Worm (Caenorhabditis elegans) whole organism, L2 larva: ENCODE measurements around the gene ZC513.2.

ENCODE experiments used
- C34F6.9 ChIP-seq: fragments of 150-350 bp; optimal IDR thresholded peaks from 2 replicates; lab custom pipeline; 2014; ENCODE audit warnings: missing biosample characterization, missing genetic modification characterization
- Y55F3AM.14 ChIP-seq: fragments of 200-800 bp; sonication (Bioruptor generic); optimal IDR thresholded peaks from 2 replicates; lab custom pipeline; 2018; ENCODE audit warnings: mild to moderate bottlenecking, missing genetic modification characterization, missing compliant biosample characterization
- ZK546.5 ChIP-seq: sonication (generic microtip); optimal IDR thresholded peaks from 2 replicates; lab custom pipeline; 2017; ENCODE audit warnings: missing biosample characterization, missing genetic modification characterization
- ceh-16 ChIP-seq: fragments of 150-350 bp; optimal IDR thresholded peaks from 2 replicates; lab custom pipeline; 2014; ENCODE audit warnings: missing biosample characterization, missing genetic modification characterization
- ceh-82 ChIP-seq: fragments of 150-350 bp; optimal IDR thresholded peaks from 2 replicates; lab custom pipeline; 2014; ENCODE audit warnings: missing biosample characterization, missing genetic modification characterization
- crh-2 ChIP-seq: sonication (generic microtip); optimal IDR thresholded peaks from 2 replicates; lab custom pipeline; 2017; ENCODE audit warnings: missing biosample characterization, missing genetic modification characterization
- elt-1 ChIP-seq: fragments of 150-350 bp; optimal IDR thresholded peaks from 2 replicates; lab custom pipeline; 2014; ENCODE audit warnings: missing biosample characterization, missing genetic modification characterization
- elt-3 ChIP-seq: sonication (generic microtip); optimal IDR thresholded peaks from 2 replicates; lab custom pipeline; 2017; ENCODE audit warnings: missing biosample characterization, missing genetic modification characterization
- fos-1 ChIP-seq: fragments of 150-350 bp; optimal IDR thresholded peaks from 2 replicates; lab custom pipeline; 2014; ENCODE audit warnings: missing biosample characterization, missing genetic modification characterization
- gmeb-1 ChIP-seq: fragments of 150-350 bp; optimal IDR thresholded peaks from 2 replicates; lab custom pipeline; 2014; ENCODE audit warnings: missing biosample characterization, missing genetic modification characterization
- lin-11 ChIP-seq: fragments of 150-350 bp; sonication (generic microtip); optimal IDR thresholded peaks from 2 replicates; lab custom pipeline; 2014; ENCODE audit warnings: missing biosample characterization, missing genetic modification characterization, inconsistent platforms, mixed read lengths
- lin-39 ChIP-seq: fragments of 150-350 bp; optimal IDR thresholded peaks from 2 replicates; lab custom pipeline; 2014; ENCODE audit warnings: missing biosample characterization, missing genetic modification reagents, missing genetic modification characterization
- lsy-2 ChIP-seq, 2 experiments: fragments of 150-350 bp in 1 of 2; sonication (generic microtip) in 1 of 2; optimal IDR thresholded peaks; 2 replicates each; lab custom pipeline; 2014 to 2017; ENCODE audit warnings: missing biosample characterization in 2 of 2, missing genetic modification characterization in 2 of 2
- nhr-11 ChIP-seq: fragments of 150-350 bp; optimal IDR thresholded peaks from 2 replicates; lab custom pipeline; 2014; ENCODE audit warnings: missing biosample characterization, missing genetic modification characterization
- nhr-129 ChIP-seq: fragments of 150-350 bp; optimal IDR thresholded peaks from 2 replicates; lab custom pipeline; 2014; ENCODE audit warnings: missing biosample characterization, missing genetic modification characterization
- nhr-23 ChIP-seq: fragments of 150-350 bp; optimal IDR thresholded peaks from 2 replicates; lab custom pipeline; 2014; ENCODE audit warnings: missing biosample characterization, missing genetic modification reagents, missing genetic modification characterization
- nhr-6 ChIP-seq: fragments of 150-350 bp; optimal IDR thresholded peaks from 2 replicates; lab custom pipeline; 2014; ENCODE audit warnings: missing biosample characterization, missing genetic modification characterization
- peb-1 ChIP-seq: fragments of 150-350 bp; optimal IDR thresholded peaks from 2 replicates; lab custom pipeline; 2014; ENCODE audit warnings: missing biosample characterization, missing genetic modification characterization
- sem-4 ChIP-seq: fragments of 150-350 bp; optimal IDR thresholded peaks from 2 replicates; lab custom pipeline; 2014; ENCODE audit warnings: missing biosample characterization, missing genetic modification reagents, missing genetic modification characterization
- skn-1 ChIP-seq: sonication (generic microtip); optimal IDR thresholded peaks from 2 replicates; lab custom pipeline; 2017; ENCODE audit warnings: missing biosample characterization, missing genetic modification characterization
- sma-9 ChIP-seq, 2 experiments: fragments of 150-350 bp in 1 of 2; sonication (generic microtip) in 1 of 2; optimal IDR thresholded peaks; 2 replicates each; lab custom pipeline; 2014 to 2016; ENCODE audit warnings: missing genetic modification characterization in 2 of 2, mild to moderate bottlenecking in 1 of 2, missing biosample characterization in 1 of 2, missing compliant biosample characterization in 1 of 2, missing genetic modification reagents in 1 of 2, moderate library complexity in 1 of 2
- snpc-4 ChIP-seq: fragments of 150-350 bp; optimal IDR thresholded peaks from 2 replicates; lab custom pipeline; 2014; ENCODE audit warnings: missing biosample characterization, missing genetic modification characterization
- unc-39 ChIP-seq: fragments of 150-350 bp; optimal IDR thresholded peaks from 2 replicates; lab custom pipeline; 2014; ENCODE audit warnings: missing biosample characterization, missing genetic modification characterization
- unc-55 ChIP-seq: fragments of 150-350 bp; sonication (generic microtip); optimal IDR thresholded peaks from 3 replicates; lab custom pipeline; 2014; ENCODE audit warnings: missing biosample characterization, missing genetic modification reagents, missing genetic modification characterization
- zag-1 ChIP-seq: fragments of 150-350 bp; optimal IDR thresholded peaks from 2 replicates; lab custom pipeline; 2014; ENCODE audit warnings: missing biosample characterization, missing genetic modification characterization
- ztf-1 ChIP-seq: fragments of 200-800 bp; sonication (Bioruptor generic); conservative IDR thresholded peaks from 2 replicates; pipeline ENCODE4 v1.3.6; 2022; ENCODE audit warnings: missing genetic modification characterization, missing compliant biosample characterization
- ztf-11 ChIP-seq: sonication (generic microtip); optimal IDR thresholded peaks from 2 replicates; lab custom pipeline; 2017; ENCODE audit warnings: missing biosample characterization, missing genetic modification characterization

The ZC513.2 gene

ce11 chrV:8012032-8012431 is 42.2 kb upstream of the ZC513.2 start, which contains the start of gene rpb-9:
TSS of gene rpb-9 (minus strand) at chrV:8012345.
- no peak for TF ChIP-seq nhr-23 (tag; lab: Kevin White, UChicago)
- TF ChIP-seq lin-11: no peak
- TF ChIP-seq, all 48 proteins: peak for 0

ce11 chrV:8013901-8014388 is 40.3 kb upstream of the ZC513.2 start, which contains the start of gene Y97E10AR.6:
TSS of gene Y97E10AR.6 (minus strand) at chrV:8013951.
- peak; percentile 70 for TF ChIP-seq unc-55
- TF ChIP-seq Y55F3AM.14 (GFP tag; lab: Kevin White, UChicago): no peak
- peak; percentile 78 for TF ChIP-seq C34F6.9
- TF ChIP-seq snpc-4 (tag; lab: Kevin White, UChicago): no peak
- TF ChIP-seq nhr-129: peak; percentile 74
- TF ChIP-seq lsy-2 (tag; optimal IDR thresholded peaks at IDR 0.05; lab: Kevin White, UChicago): peak in 1 of 2 experiments; percentile 44
- TF ChIP-seq nhr-11 (tag; lab: Kevin White, UChicago): no peak
- no peak for TF ChIP-seq ceh-82
- peak; percentile 19 for TF ChIP-seq fos-1 (tag; lab: Kevin White, UChicago)
- no peak for TF ChIP-seq nhr-6 (tag; lab: Kevin White, UChicago)

- TF ChIP-seq sma-9 (GFP tag; optimal IDR thresholded peaks at IDR 0.05; lab: Kevin White, UChicago) (peak; percentile 16), sma-9 (tag; optimal IDR thresholded peaks at IDR 0.05; lab: Kevin White, UChicago) (no peak), nhr-11 (tag; lab: Kevin White, UChicago) (no peak), skn-1 (tag; lab: Kevin White, UChicago) (no peak), unc-39 (tag; lab: Kevin White, UChicago) (no peak), crh-2 (no peak), ceh-16 (no peak), fos-1 (tag; lab: Kevin White, UChicago) (peak; percentile 79)
- TF ChIP-seq, all 48 proteins: peak for 2
Observed at ce11 chrV:8016928-8017327, 37.3 kb upstream of the ZC513.2 start, which contains the start of gene sptl-2. TSS of gene sptl-2 (plus strand) at chrV:8017207.

- TF ChIP-seq ZK546.5 (no peak), gmeb-1 (tag; lab: Kevin White, UChicago) (peak; percentile 11), fos-1 (tag; lab: Kevin White, UChicago) (peak; percentile 97), zag-1 (tag; lab: Kevin White, UChicago) (no peak), sma-9 (GFP tag; optimal IDR thresholded peaks at IDR 0.05; lab: Kevin White, UChicago) (peak; percentile 49), sma-9 (tag; optimal IDR thresholded peaks at IDR 0.05; lab: Kevin White, UChicago) (no peak)
Observed at ce11 chrV:8017924-8018323, 36.3 kb upstream of the ZC513.2 start.

- TF ChIP-seq fos-1 (tag; lab: Kevin White, UChicago) (peak; percentile 62), lsy-2 (tag; optimal IDR thresholded peaks at IDR 0.05; lab: Kevin White, UChicago) (no peak), elt-1 (tag; lab: Kevin White, UChicago) (no peak)
Observed at ce11 chrV:8018919-8019318, 35.3 kb upstream of the ZC513.2 start.

- TF ChIP-seq fos-1 (tag; lab: Kevin White, UChicago): peak; percentile 50
- no peak for TF ChIP-seq skn-1 (tag; lab: Kevin White, UChicago)
- TF ChIP-seq sma-9 (GFP tag; optimal IDR thresholded peaks at IDR 0.05; lab: Kevin White, UChicago): peak; percentile 5
- no peak for TF ChIP-seq sma-9 (tag; optimal IDR thresholded peaks at IDR 0.05; lab: Kevin White, UChicago)
Observed at ce11 chrV:8019783-8020182, 34.4 kb upstream of the ZC513.2 start.

ce11 chrV:8022040-8022439 is 32.2 kb upstream of the ZC513.2 start, which contains the start of gene ech-3:
TSS of gene ech-3 (plus strand) at chrV:8022217.
- no peak for TF ChIP-seq nhr-129
- TF ChIP-seq peb-1 (tag; lab: Kevin White, UChicago): no peak
- no peak for TF ChIP-seq ztf-11 (tag; lab: Kevin White, UChicago)
- no peak for TF ChIP-seq ztf-1 (GFP tag; lab: Robert Waterston, UW)
- TF ChIP-seq Y55F3AM.14 (GFP tag; lab: Kevin White, UChicago): no peak
- no peak for TF ChIP-seq ceh-82
- no peak for TF ChIP-seq sem-4 (tag; lab: Kevin White, UChicago)
- no peak for TF ChIP-seq elt-1 (tag; lab: Kevin White, UChicago)
- TF ChIP-seq lsy-2 (tag; optimal IDR thresholded peaks at IDR 0.05; lab: Kevin White, UChicago): no peak
- TF ChIP-seq elt-3 (tag; lab: Kevin White, UChicago): no peak
- no peak for TF ChIP-seq lin-11
- TF ChIP-seq C34F6.9: no peak
- no peak for TF ChIP-seq nhr-11 (tag; lab: Kevin White, UChicago)
- TF ChIP-seq ceh-16: no peak
- TF ChIP-seq lin-39 (tag; lab: Kevin White, UChicago): no peak
